Comparison of ENCODE assay signal across 6 worm cellular contexts in genomic region chrX:4574873-4575272, ce11.
TF ChIP-seq lines count a peak whose summit lies in the region.

No protein-coding gene starts in this region.

TF ChIP-seq in whole organism, L1 larva, 84 proteins besides CTCF, POLR2A, EP300 and RAD21:
- TF ChIP-seq lin-14 (GFP tag; optimal IDR thresholded peaks at IDR 0.05; lab: Kevin White, UChicago) = peak; percentile 45
- peak; percentile 70 for TF ChIP-seq fkh-10 (GFP tag; optimal IDR thresholded peaks at IDR 0.05; lab: Kevin White, UChicago)
- TF ChIP-seq fos-1 (tag; optimal IDR thresholded peaks at IDR 0.05; lab: Kevin White, UChicago) = no peak
- TF ChIP-seq elt-3 (tag; optimal IDR thresholded peaks at IDR 0.05; lab: Kevin White, UChicago) = no peak
- no peak for TF ChIP-seq rnt-1 (tag; optimal IDR thresholded peaks at IDR 0.05; lab: Kevin White, UChicago)
- TF ChIP-seq C16A3.4 (tag; optimal IDR thresholded peaks at IDR 0.05; lab: Kevin White, UChicago) = no peak
- TF ChIP-seq ceh-88 (GFP tag; IDR thresholded peaks at IDR 0.05; lab: Robert Waterston, UW) = no peak

TF ChIP-seq in whole organism, L2 larva, 48 proteins besides CTCF, POLR2A, EP300 and RAD21:
- TF ChIP-seq C34F6.9 (tag; optimal IDR thresholded peaks at IDR 0.05; lab: Kevin White, UChicago) = peak; percentile 7
- no peak for TF ChIP-seq zag-1 (tag; optimal IDR thresholded peaks at IDR 0.05; lab: Kevin White, UChicago)
- no peak for TF ChIP-seq Y55F3AM.14 (GFP tag; optimal IDR thresholded peaks at IDR 0.05; lab: Kevin White, UChicago)
- no peak for TF ChIP-seq skn-1 (tag; optimal IDR thresholded peaks at IDR 0.05; lab: Kevin White, UChicago)

TF ChIP-seq in whole organism, L3 larva, 47 proteins besides CTCF, POLR2A, EP300 and RAD21:
- TF ChIP-seq lsy-12 (tag; optimal IDR thresholded peaks at IDR 0.05; lab: Kevin White, UChicago) (no peak), lin-15B (tag; optimal IDR thresholded peaks at IDR 0.05; lab: Kevin White, UChicago) (no peak), fkh-10 (GFP tag; optimal IDR thresholded peaks at IDR 0.05; lab: Kevin White, UChicago) (peak; percentile 66)

TF ChIP-seq in whole organism, L4 larva, 104 proteins besides CTCF, POLR2A, EP300 and RAD21:
- peak; percentile 52 for TF ChIP-seq fkh-10 (GFP tag; optimal IDR thresholded peaks at IDR 0.05; lab: Kevin White, UChicago)
- no peak for TF ChIP-seq pqm-1 (tag; optimal IDR thresholded peaks at IDR 0.05; lab: Kevin White, UChicago)
- TF ChIP-seq ceh-44 (GFP tag; IDR thresholded peaks at IDR 0.05; lab: Robert Waterston, UW) = no peak
- no peak for TF ChIP-seq nhr-10 (tag; optimal IDR thresholded peaks at IDR 0.05; lab: Kevin White, UChicago)
- TF ChIP-seq lim-7 (GFP tag; IDR thresholded peaks at IDR 0.05; lab: Robert Waterston, UW) = no peak
- TF ChIP-seq Y75B8A.6 (GFP tag; IDR thresholded peaks at IDR 0.05; lab: Robert Waterston, UW) = no peak
- no peak for TF ChIP-seq fos-1 (tag; optimal IDR thresholded peaks at IDR 0.05; lab: Kevin White, UChicago)
- peak; percentile 42 for TF ChIP-seq ces-1 (GFP tag; optimal IDR thresholded peaks at IDR 0.05; lab: Kevin White, UChicago)
- TF ChIP-seq nhr-42 (GFP tag; IDR thresholded peaks at IDR 0.05; lab: Robert Waterston, UW) = no peak
- TF ChIP-seq zip-11 (GFP tag; IDR thresholded peaks at IDR 0.05; lab: Robert Waterston, UW) = no peak
TF ChIP-seq in whole organism, L4 larva: peak in this region for 2.

TF ChIP-seq in whole organism, late embryonic, 69 proteins besides CTCF, POLR2A, EP300 and RAD21:
- TF ChIP-seq pag-3 (tag; optimal IDR thresholded peaks at IDR 0.05; lab: Kevin White, UChicago; ENCODE audit: borderline replicate concordance) = no peak
- TF ChIP-seq unc-42 (tag; optimal IDR thresholded peaks at IDR 0.05; lab: Kevin White, UChicago) = peak; percentile 61

TF ChIP-seq in whole organism, mixed stage, embryonic, 35 proteins besides CTCF, POLR2A, EP300 and RAD21:
- TF ChIP-seq ces-1 (GFP tag; optimal IDR thresholded peaks at IDR 0.05; lab: Kevin White, UChicago) = peak; percentile 68
- no peak for TF ChIP-seq elt-3 (tag; optimal IDR thresholded peaks at IDR 0.05; lab: Kevin White, UChicago)

Comparison
In these comparisons a context has a peak if more than half of its experiments do, and no peak if none do; other contexts are left out.
1. Of the 29 proteins assayed by ChIP-seq in both whole organism, L4 larva and whole organism, L1 larva: peak only in whole organism, L4 larva: ces-1; only in whole organism, L1 larva: none; in both: fkh-10; in neither: 27.